Fruit fly (Drosophila melanogaster) whole organism: ENCODE measurements around the gene yellow-h.

ENCODE experiments used
- Dll ChIP-seq: fragments of >200 bp; optimal IDR thresholded peaks from 2 replicates; lab custom pipeline; 2017
- EcR ChIP-seq, 2 experiments: fragments of >200 bp; optimal IDR thresholded peaks; 2 replicates each; lab custom pipeline; 2017; ENCODE audit warnings: missing biosample characterization in 2 of 2, missing genetic modification characterization in 2 of 2, missing genetic modification reagents in 2 of 2
- pan ChIP-seq: fragments of >200 bp; optimal IDR thresholded peaks from 2 replicates; lab custom pipeline; 2017
- psq ChIP-seq: fragments of >200 bp; optimal IDR thresholded peaks from 2 replicates; lab custom pipeline; 2017

dm6 chr4:231185-231584, 3.5 kb downstream of the yellow-h start:
- TF ChIP-seq Dll (lab: Kevin White, UChicago), result no peak
- TF ChIP-seq psq (lab: Kevin White, UChicago), result no peak
- TF ChIP-seq pan, result no peak
- no peak for TF ChIP-seq EcR (GFP tag; optimal IDR thresholded peaks at IDR 0.05; lab: Kevin White, UChicago)
